Worm (Caenorhabditis elegans) whole organism, midembryonic: ENCODE data around the gene T27D12.1.

Experiments
- klf-2 ChIP-seq: fragments of 200-800 bp; sonication (Bioruptor generic); conservative IDR thresholded peaks from 2 replicates; pipeline ENCODE4 v1.3.6; 2022; ENCODE audit warnings: missing genetic modification reagents, missing genetic modification characterization, missing compliant biosample characterization
- med-1 ChIP-seq: sonication (generic microtip); optimal IDR thresholded peaks from 2 replicates; lab custom pipeline; 2017; ENCODE audit warnings: missing genetic modification characterization, mild to moderate bottlenecking, missing compliant biosample characterization, antibody characterized with exemption, missing genetic modification reagents; ENCODE audit not compliant: insufficient read depth
- ref-1 ChIP-seq: fragments of 200-800 bp; sonication (Bioruptor generic); conservative IDR thresholded peaks from 2 replicates; pipeline ENCODE4 v1.3.6; 2022; ENCODE audit warnings: missing genetic modification reagents, missing genetic modification characterization, missing compliant biosample characterization

- TF ChIP-seq ref-1 (GFP tag; lab: Robert Waterston, UW) = no peak
- no peak for TF ChIP-seq klf-2 (GFP tag; lab: Robert Waterston, UW)
- TF ChIP-seq med-1 (GFP tag; lab: Kevin White, UChicago) = no peak
These were observed 11.8 kb upstream of the T27D12.1 start for ce11 chrII:11830601-11831000.
